Fruit fly (Drosophila melanogaster) whole organism, adult: ENCODE results near the gene Jwa.

Experiments
- CG5204 ChIP-seq: fragments of 200-800 bp; sonication (Bioruptor generic); optimal IDR thresholded peaks from 2 replicates; lab custom pipeline; 2016; ENCODE audit warnings: missing biosample characterization, missing genetic modification characterization
- CG7101 ChIP-seq: fragments of 200-800 bp; sonication (Bioruptor generic); optimal IDR thresholded peaks from 2 replicates; lab custom pipeline; 2018; ENCODE audit warnings: missing biosample characterization, mild to moderate bottlenecking, missing genetic modification characterization, moderate library complexity
- ovo ChIP-seq: fragments of 200-800 bp; sonication (Bioruptor generic); optimal IDR thresholded peaks from 2 replicates; lab custom pipeline; 2016; ENCODE audit warnings: missing biosample characterization, missing genetic modification characterization

- TF ChIP-seq ovo (GFP tag; lab: Kevin White, UChicago): no peak
- TF ChIP-seq CG5204 (GFP tag; lab: Kevin White, UChicago): no peak
- no peak for TF ChIP-seq CG7101
Observed at dm6 chr2L:18737239-18737638, 31.7 kb upstream of the Jwa start.
